Worm (Caenorhabditis elegans): ENCODE measurements around the gene T28F3.5.

ce11 chrIV:17268628-17269027 lies 26.0 kb upstream of the T28F3.5 start:
- TF ChIP-seq php-3 (GFP tag; IDR thresholded peaks at IDR 0.05), result no peak
- peak; percentile 29 for TF ChIP-seq ama-1 (optimal IDR thresholded peaks at IDR 0.05)
- TF ChIP-seq fkh-10 (GFP tag; optimal IDR thresholded peaks at IDR 0.05), result no peak
- TF ChIP-seq F10B5.3 (tag; optimal IDR thresholded peaks at IDR 0.05), result no peak
- no peak for TF ChIP-seq lin-29 (GFP tag; IDR thresholded peaks at IDR 0.05)
- peak in 1 of 2 experiments; percentile 97 for TF ChIP-seq unc-62 (GFP tag; optimal IDR thresholded peaks at IDR 0.05 in 1 of 2)
- TF ChIP-seq unc-62 (tag; optimal IDR thresholded peaks at IDR 0.05), result no peak
- no peak for TF ChIP-seq T26A8.4 (GFP tag; IDR thresholded peaks at IDR 0.05)
